Worm (Caenorhabditis elegans) whole organism, early embryonic: Measurements from ENCODE around the gene cal-5.

Experiments used
- B0310.2 ChIP-seq: sonication (generic microtip); optimal IDR thresholded peaks from 2 replicates; lab custom pipeline; 2016; ENCODE audit warnings: mild to moderate bottlenecking, missing genetic modification characterization, missing compliant biosample characterization
- F13C5.2 ChIP-seq: sonication (generic microtip); optimal IDR thresholded peaks from 2 replicates; lab custom pipeline; 2017; ENCODE audit warnings: mild to moderate bottlenecking, missing genetic modification characterization, inconsistent platforms, missing compliant biosample characterization
- aly-1 ChIP-seq: sonication (generic microtip); optimal IDR thresholded peaks from 2 replicates; lab custom pipeline; 2016; ENCODE audit warnings: missing genetic modification characterization, missing compliant biosample characterization
- ama-1 ChIP-seq: fragments of 150-350 bp; optimal IDR thresholded peaks from 2 replicates; lab custom pipeline; 2014
- ceh-13 ChIP-seq: fragments of 200-800 bp; sonication (Bioruptor generic); optimal IDR thresholded peaks from 2 replicates; lab custom pipeline; 2018; ENCODE audit warnings: mild to moderate bottlenecking, missing genetic modification characterization, missing compliant biosample characterization
- ceh-36 ChIP-seq: sonication (generic microtip); optimal IDR thresholded peaks from 2 replicates; lab custom pipeline; 2016; ENCODE audit warnings: missing genetic modification characterization, inconsistent platforms, missing compliant biosample characterization
- ets-7 ChIP-seq: sonication (generic microtip); optimal IDR thresholded peaks from 2 replicates; lab custom pipeline; 2016; ENCODE audit warnings: missing genotype, missing genetic modification characterization, missing compliant biosample characterization
- flt-1 ChIP-seq: fragments of 200-800 bp; sonication (Bioruptor generic); IDR thresholded peaks from 2 replicates; pipeline ENCODE4 v1.3.6; 2022; ENCODE audit warnings: missing genetic modification characterization, missing compliant biosample characterization
- hmbx-1 ChIP-seq: sonication (generic microtip); optimal IDR thresholded peaks from 2 replicates; lab custom pipeline; 2016; ENCODE audit warnings: mild to moderate bottlenecking, missing genetic modification characterization, missing compliant biosample characterization
- hmg-4 ChIP-seq: fragments of 200-800 bp; sonication (Bioruptor generic); optimal IDR thresholded peaks from 2 replicates; lab custom pipeline; 2018; ENCODE audit warnings: mild to moderate bottlenecking, missing genetic modification characterization, missing compliant biosample characterization
- hnd-1 ChIP-seq: sonication (generic microtip); optimal IDR thresholded peaks from 2 replicates; lab custom pipeline; 2016; ENCODE audit warnings: missing genetic modification characterization, missing compliant biosample characterization
- pes-1 ChIP-seq: fragments of 200-800 bp; sonication (Bioruptor generic); IDR thresholded peaks from 2 replicates; pipeline ENCODE4 v1.3.6; 2022; ENCODE audit warnings: missing genetic modification reagents, missing genetic modification characterization, missing compliant biosample characterization
- scrt-1 ChIP-seq: fragments of 200-800 bp; sonication (Bioruptor generic); IDR thresholded peaks from 2 replicates; pipeline ENCODE4 v1.3.6; 2022; ENCODE audit warnings: missing genetic modification characterization, missing compliant biosample characterization
- sea-1 ChIP-seq: fragments of 200-800 bp; sonication (Bioruptor generic); conservative IDR thresholded peaks from 2 replicates; pipeline ENCODE4 v1.3.6; 2022; ENCODE audit warnings: missing genetic modification characterization, missing compliant biosample characterization
- tbx-11 ChIP-seq: fragments of 200-800 bp; sonication (Bioruptor generic); IDR thresholded peaks from 2 replicates; pipeline ENCODE4 v1.3.6; 2022; ENCODE audit warnings: missing genetic modification characterization, missing compliant biosample characterization
- tbx-37 ChIP-seq: fragments of 200-800 bp; sonication (Bioruptor generic); conservative IDR thresholded peaks from 2 replicates; pipeline ENCODE4 v1.3.6; 2022; ENCODE audit warnings: missing genetic modification reagents, missing genetic modification characterization, missing compliant biosample characterization
- tra-4 ChIP-seq: sonication (generic microtip); optimal IDR thresholded peaks from 2 replicates; lab custom pipeline; 2017; ENCODE audit warnings: missing genetic modification characterization, missing compliant biosample characterization

Gene cal-5

ce11 chrX:5119686-5120085 lies 41.9 kb upstream of the cal-5 start:
- TF ChIP-seq tbx-11 = no peak

DNA sequence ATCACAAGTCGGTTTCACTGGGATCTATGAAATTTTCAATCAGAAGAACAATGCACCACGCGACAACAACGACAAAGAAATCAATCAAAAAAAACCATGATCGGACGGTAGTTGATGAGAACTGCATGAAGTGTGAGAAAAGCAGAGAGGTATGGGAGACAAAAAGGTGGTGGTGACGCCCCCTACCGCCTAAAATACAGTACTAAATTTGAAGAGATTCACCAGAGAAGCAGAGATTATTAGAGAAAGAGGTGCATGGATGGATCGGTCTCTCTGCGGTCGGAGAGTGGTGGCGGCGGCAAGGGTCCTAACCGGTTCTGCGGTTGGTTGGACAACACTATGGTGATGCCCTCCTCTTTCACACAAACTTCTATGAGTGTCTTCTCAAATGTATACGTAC lies 41.5 kb upstream of the cal-5 start:
- TF ChIP-seq tra-4 (tag; lab: Kevin White, UChicago) (no peak), B0310.2 (tag; lab: Kevin White, UChicago) (no peak), hmbx-1 (tag; lab: Kevin White, UChicago) (no peak), tbx-37 (GFP tag; lab: Robert Waterston, UW) (no peak), hnd-1 (no peak), hmg-4 (GFP tag; lab: Kevin White, UChicago) (no peak), ama-1 (lab: Kevin White, UChicago) (no peak), ceh-13 (no peak), aly-1 (no peak), ets-7 (tag; lab: Kevin White, UChicago) (no peak), ceh-36 (tag; lab: Kevin White, UChicago) (no peak), pes-1 (GFP tag; lab: Robert Waterston, UW) (no peak), F13C5.2 (no peak), scrt-1 (GFP tag; lab: Robert Waterston, UW) (no peak), sea-1 (no peak), tbx-11 (no peak)

DNA sequence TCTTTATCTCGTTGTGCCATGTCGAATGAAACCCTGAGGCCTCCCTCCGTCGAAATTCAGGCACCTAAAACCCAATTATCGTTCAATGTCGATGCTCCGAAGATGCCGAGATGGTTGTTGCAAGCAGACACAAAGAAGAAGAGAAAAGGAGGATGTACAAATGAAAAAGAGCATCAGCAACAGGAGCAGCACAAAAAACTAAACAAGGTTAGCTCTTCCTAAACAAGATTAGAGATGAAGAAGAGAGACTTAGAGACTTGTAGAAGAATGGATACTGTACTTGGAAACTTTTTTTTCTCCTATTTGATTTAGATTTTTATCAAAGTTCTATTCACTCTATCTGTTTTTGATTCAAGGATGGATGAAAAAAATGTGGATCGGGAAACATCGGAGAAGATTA lies 39.8 kb upstream of the cal-5 start:
- TF ChIP-seq tbx-11 (no peak), ama-1 (lab: Kevin White, UChicago) (no peak), F13C5.2 (no peak), hnd-1 (no peak), tra-4 (tag; lab: Kevin White, UChicago) (no peak), ets-7 (tag; lab: Kevin White, UChicago) (no peak), ceh-13 (no peak), hmbx-1 (tag; lab: Kevin White, UChicago) (no peak), hmg-4 (GFP tag; lab: Kevin White, UChicago) (no peak), ceh-36 (tag; lab: Kevin White, UChicago) (no peak), flt-1 (GFP tag; lab: Robert Waterston, UW) (no peak), tbx-37 (GFP tag; lab: Robert Waterston, UW) (no peak), B0310.2 (tag; lab: Kevin White, UChicago) (no peak), scrt-1 (GFP tag; lab: Robert Waterston, UW) (no peak), sea-1 (no peak), pes-1 (GFP tag; lab: Robert Waterston, UW) (no peak), aly-1 (no peak)

DNA sequence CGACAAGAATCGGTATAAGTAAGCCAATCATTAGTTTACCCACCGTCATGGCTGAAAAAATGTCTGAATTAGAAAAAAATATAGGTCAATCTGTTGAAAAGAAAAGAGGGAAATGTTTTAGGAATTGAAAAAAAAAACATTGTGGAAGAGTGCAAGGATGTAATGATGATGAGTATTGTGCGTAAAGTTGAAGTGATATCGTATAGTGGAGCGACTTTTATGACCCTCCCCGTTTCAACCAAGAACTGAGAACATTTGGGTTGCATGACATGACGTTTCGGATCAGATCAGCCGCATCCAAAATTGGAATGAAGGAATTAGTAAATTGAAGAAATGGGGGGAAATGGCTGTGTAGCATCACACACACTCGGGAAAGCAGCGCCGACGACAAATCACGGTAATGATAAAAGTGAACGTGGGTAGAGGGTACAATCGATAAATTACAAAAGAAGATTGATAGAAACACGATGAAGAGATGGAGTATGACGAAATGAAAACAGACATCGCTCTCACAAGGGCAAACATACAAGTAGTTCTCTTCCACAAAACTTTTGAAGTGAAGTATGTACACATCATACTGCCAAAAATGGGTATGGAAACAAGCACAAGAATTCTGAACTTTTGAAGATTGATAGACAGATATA lies 39.2 kb upstream of the cal-5 start, which contains the start of gene apl-1:
apl-1 (minus strand) TSS at position 51 of the 644 bp plus-strand sequence.
- no peak for TF ChIP-seq ama-1 (lab: Kevin White, UChicago)
- no peak for TF ChIP-seq B0310.2 (tag; lab: Kevin White, UChicago)
- no peak for TF ChIP-seq flt-1 (GFP tag; lab: Robert Waterston, UW)
- no peak for TF ChIP-seq scrt-1 (GFP tag; lab: Robert Waterston, UW)
- TF ChIP-seq F13C5.2 = no peak
- TF ChIP-seq hmbx-1 (tag; lab: Kevin White, UChicago) = no peak
- no peak for TF ChIP-seq hnd-1
- no peak for TF ChIP-seq ceh-36 (tag; lab: Kevin White, UChicago)
- TF ChIP-seq ceh-13 = no peak
- TF ChIP-seq tbx-37 (GFP tag; lab: Robert Waterston, UW) = no peak
- TF ChIP-seq pes-1 (GFP tag; lab: Robert Waterston, UW) = no peak
- TF ChIP-seq aly-1 = no peak
- no peak for TF ChIP-seq tra-4 (tag; lab: Kevin White, UChicago)
- no peak for TF ChIP-seq sea-1
- TF ChIP-seq ets-7 (tag; lab: Kevin White, UChicago) = no peak
- no peak for TF ChIP-seq hmg-4 (GFP tag; lab: Kevin White, UChicago)
- TF ChIP-seq tbx-11 = no peak

- TF ChIP-seq pes-1 (GFP tag; lab: Robert Waterston, UW) = no peak
- no peak for TF ChIP-seq tbx-37 (GFP tag; lab: Robert Waterston, UW)
- no peak for TF ChIP-seq scrt-1 (GFP tag; lab: Robert Waterston, UW)
- TF ChIP-seq ets-7 (tag; lab: Kevin White, UChicago) = no peak
- TF ChIP-seq ceh-13 = no peak
- no peak for TF ChIP-seq ceh-36 (tag; lab: Kevin White, UChicago)
- no peak for TF ChIP-seq ama-1 (lab: Kevin White, UChicago)
- no peak for TF ChIP-seq hnd-1
- no peak for TF ChIP-seq aly-1
These were observed 38.4 kb upstream of the cal-5 start for ce11 chrX:5116180-5116579.

DNA sequence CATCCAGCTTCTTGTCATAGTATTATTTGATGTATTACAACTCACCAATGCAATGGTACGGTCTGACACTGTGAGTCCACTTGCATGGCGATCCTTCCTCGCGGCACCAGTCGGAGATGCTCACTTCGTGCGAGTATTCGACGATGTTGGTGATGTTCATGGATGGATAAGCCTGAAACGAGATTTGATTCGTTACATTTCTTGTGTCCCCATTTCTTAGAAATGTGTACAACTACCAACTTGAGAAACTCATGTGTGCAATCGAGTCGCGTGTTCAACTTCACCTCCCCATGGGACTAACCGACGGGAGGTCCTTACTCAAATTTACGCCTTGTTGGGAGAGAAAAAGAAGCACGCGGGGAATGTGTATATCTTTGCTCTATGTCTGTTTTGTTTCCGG lies 37.8 kb upstream of the cal-5 start:
- TF ChIP-seq hmg-4 (GFP tag; lab: Kevin White, UChicago) = no peak
- no peak for TF ChIP-seq sea-1
- no peak for TF ChIP-seq flt-1 (GFP tag; lab: Robert Waterston, UW)
- no peak for TF ChIP-seq ama-1 (lab: Kevin White, UChicago)

ce11 chrX:5111894-5112293 lies 34.1 kb upstream of the cal-5 start:
- TF ChIP-seq aly-1 (no peak), F13C5.2 (no peak), hmg-4 (GFP tag; lab: Kevin White, UChicago) (no peak), ceh-36 (tag; lab: Kevin White, UChicago) (no peak), B0310.2 (tag; lab: Kevin White, UChicago) (no peak), tbx-11 (no peak), flt-1 (GFP tag; lab: Robert Waterston, UW) (no peak), scrt-1 (GFP tag; lab: Robert Waterston, UW) (no peak), hnd-1 (no peak), ama-1 (lab: Kevin White, UChicago) (no peak), pes-1 (GFP tag; lab: Robert Waterston, UW) (no peak), tbx-37 (GFP tag; lab: Robert Waterston, UW) (no peak), sea-1 (no peak), tra-4 (tag; lab: Kevin White, UChicago) (no peak), ets-7 (tag; lab: Kevin White, UChicago) (no peak)
